Worm (Caenorhabditis elegans) whole organism, young adult: Measurements from ENCODE around the gene vha-1.

Experiments used
- B0336.3 ChIP-seq: fragments of 200-800 bp; sonication (Bioruptor generic); IDR thresholded peaks from 2 replicates; pipeline ENCODE4 v1.3.6; 2022; ENCODE audit warnings: missing genetic modification characterization, missing compliant biosample characterization
- C06A6.2 ChIP-seq: fragments of 200-800 bp; sonication (Bioruptor generic); conservative IDR thresholded peaks from 2 replicates; pipeline ENCODE4 v1.3.6; 2022; ENCODE audit warnings: missing genetic modification characterization, missing compliant biosample characterization
- C17E4.6 ChIP-seq: fragments of 200-800 bp; sonication (Bioruptor generic); IDR thresholded peaks from 2 replicates; pipeline ENCODE4 v1.3.6; 2022; ENCODE audit warnings: missing genetic modification reagents, missing genetic modification characterization, missing compliant biosample characterization
- D2030.7 ChIP-seq: fragments of 200-800 bp; sonication (Bioruptor generic); IDR thresholded peaks from 2 replicates; pipeline ENCODE4 v1.3.6; 2022; ENCODE audit warnings: missing genetic modification reagents, missing genetic modification characterization, missing compliant biosample characterization
- F33H1.4 ChIP-seq: fragments of 200-800 bp; sonication (Bioruptor generic); IDR thresholded peaks from 2 replicates; pipeline ENCODE4 v1.3.6; 2022; ENCODE audit warnings: missing genetic modification reagents, missing genetic modification characterization, missing compliant biosample characterization
- F57C9.4 ChIP-seq: sonication (generic microtip); optimal IDR thresholded peaks from 2 replicates; lab custom pipeline; 2017; ENCODE audit warnings: mild to moderate bottlenecking, missing genetic modification characterization, missing compliant biosample characterization
- T26A5.8 ChIP-seq: sonication (generic microtip); optimal IDR thresholded peaks from 2 replicates; lab custom pipeline; 2016; ENCODE audit warnings: missing genetic modification characterization, missing compliant biosample characterization
- Y53F4B.3 ChIP-seq: fragments of 200-800 bp; sonication (Bioruptor generic); IDR thresholded peaks from 2 replicates; pipeline ENCODE4 v1.3.6; 2022; ENCODE audit warnings: missing genetic modification reagents, missing genetic modification characterization, missing compliant biosample characterization
- Y53G8AR.9 ChIP-seq: fragments of 200-800 bp; sonication (Bioruptor generic); conservative IDR thresholded peaks from 2 replicates; pipeline ENCODE4 v1.3.6; 2022; ENCODE audit warnings: missing genetic modification reagents, missing genetic modification characterization, missing compliant biosample characterization
- Y56A3A.18 ChIP-seq: fragments of 200-800 bp; sonication (Bioruptor generic); IDR thresholded peaks from 2 replicates; pipeline ENCODE4 v1.3.6; 2022; ENCODE audit warnings: missing genetic modification reagents, missing genetic modification characterization, missing compliant biosample characterization
- Y95B8A.8 ChIP-seq: fragments of 200-800 bp; sonication (Bioruptor generic); IDR thresholded peaks from 2 replicates; pipeline ENCODE4 v1.3.6; 2022; ENCODE audit warnings: missing genetic modification reagents, missing genetic modification characterization, missing compliant biosample characterization
- akir-1 ChIP-seq: fragments of 200-800 bp; sonication (Bioruptor generic); optimal IDR thresholded peaks from 2 replicates; lab custom pipeline; 2018; ENCODE audit warnings: mild to moderate bottlenecking, missing genetic modification characterization, moderate library complexity, missing compliant biosample characterization
- ama-1 ChIP-seq, 3 experiments: fragments of 150-350 bp in 1 of 3; sonication (generic microtip) in 2 of 3; optimal IDR thresholded peaks; 2 replicates each; lab custom pipeline; 2014 to 2018; ENCODE audit warnings: missing biosample characterization in 2 of 3, missing genetic modification characterization in 2 of 3, missing genetic modification reagents in 2 of 3
- atf-7 ChIP-seq: sonication (generic microtip); optimal IDR thresholded peaks from 2 replicates; lab custom pipeline; 2017; ENCODE audit warnings: mild to moderate bottlenecking, missing genetic modification characterization, missing compliant biosample characterization
- attf-3 ChIP-seq: fragments of 200-800 bp; sonication (Bioruptor generic); conservative IDR thresholded peaks from 2 replicates; pipeline ENCODE4 v1.3.6; 2022; ENCODE audit warnings: missing genetic modification reagents, missing genetic modification characterization, missing compliant biosample characterization
- cebp-2 ChIP-seq: fragments of 200-800 bp; sonication (Bioruptor generic); IDR thresholded peaks from 2 replicates; pipeline ENCODE4 v1.3.6; 2022; ENCODE audit warnings: missing genetic modification characterization, missing compliant biosample characterization
- ceh-40 ChIP-seq: fragments of 200-800 bp; sonication (Bioruptor generic); IDR thresholded peaks from 2 replicates; pipeline ENCODE4 v1.3.6; 2022; ENCODE audit warnings: missing genetic modification characterization, missing compliant biosample characterization
- chd-7 ChIP-seq: sonication (generic microtip); optimal IDR thresholded peaks from 2 replicates; lab custom pipeline; 2016; ENCODE audit warnings: mild to moderate bottlenecking, missing genetic modification characterization, moderate library complexity, missing compliant biosample characterization
- die-1 ChIP-seq: sonication (generic microtip); optimal IDR thresholded peaks from 2 replicates; lab custom pipeline; 2016; ENCODE audit warnings: missing genotype, mild to moderate bottlenecking, missing genetic modification characterization, missing compliant biosample characterization
- dox-1 ChIP-seq: fragments of 200-800 bp; sonication (Bioruptor generic); IDR thresholded peaks from 2 replicates; pipeline ENCODE4 v1.3.6; 2022; ENCODE audit warnings: missing genetic modification reagents, missing genetic modification characterization, missing compliant biosample characterization
- dpff-1 ChIP-seq: sonication (generic microtip); optimal IDR thresholded peaks from 2 replicates; lab custom pipeline; 2017; ENCODE audit warnings: mild to moderate bottlenecking, missing genetic modification characterization, missing compliant biosample characterization
- efl-1 ChIP-seq: fragments of 150-350 bp; optimal IDR thresholded peaks from 2 replicates; lab custom pipeline; 2014; ENCODE audit warnings: missing biosample characterization, missing genetic modification reagents, missing genetic modification characterization
- egl-44 ChIP-seq: fragments of 200-800 bp; sonication (Bioruptor generic); IDR thresholded peaks from 2 replicates; pipeline ENCODE4 v1.3.6; 2022; ENCODE audit warnings: missing genetic modification reagents, missing genetic modification characterization, missing compliant biosample characterization
- ekl-4 ChIP-seq: fragments of 200-800 bp; sonication (Bioruptor generic); IDR thresholded peaks from 2 replicates; pipeline ENCODE4 v1.3.6; 2022; ENCODE audit warnings: missing genetic modification reagents, missing genetic modification characterization, missing compliant biosample characterization
- ets-4 ChIP-seq: fragments of 200-800 bp; sonication (Bioruptor generic); optimal IDR thresholded peaks from 2 replicates; lab custom pipeline; 2018; ENCODE audit warnings: mild to moderate bottlenecking, missing genetic modification characterization, missing compliant biosample characterization
- hlh-26 ChIP-seq: fragments of 200-800 bp; sonication (Bioruptor generic); conservative IDR thresholded peaks from 2 replicates; pipeline ENCODE4 v1.3.6; 2022; ENCODE audit warnings: missing genetic modification reagents, missing genetic modification characterization, missing compliant biosample characterization
- hrde-1 ChIP-seq: sonication (generic microtip); optimal IDR thresholded peaks from 2 replicates; lab custom pipeline; 2016; ENCODE audit warnings: missing genetic modification characterization, mild to moderate bottlenecking, missing compliant biosample characterization, moderate library complexity, missing genotype, missing genetic modification reagents, borderline replicate concordance
- hsf-1 ChIP-seq: fragments of 200-800 bp; sonication (Bioruptor generic); IDR thresholded peaks from 2 replicates; pipeline ENCODE4 v1.3.6; 2022; ENCODE audit warnings: missing genetic modification reagents, missing genetic modification characterization, missing compliant biosample characterization
- let-526 ChIP-seq: fragments of 200-800 bp; sonication (Bioruptor generic); IDR thresholded peaks from 2 replicates; pipeline ENCODE4 v1.3.6; 2022; ENCODE audit warnings: missing genetic modification reagents, missing genetic modification characterization, missing compliant biosample characterization
- let-607 ChIP-seq, 2 experiments: fragments of 200-800 bp in 1 of 2; sonication (Bioruptor generic) in 1 of 2; sonication (generic microtip) in 1 of 2; optimal IDR thresholded peaks; 2 replicates each; lab custom pipeline; 2016 to 2018; ENCODE audit warnings: mild to moderate bottlenecking in 2 of 2, missing compliant biosample characterization in 2 of 2, missing genetic modification characterization in 2 of 2, moderate library complexity in 2 of 2, missing genotype in 1 of 2
- lin-26 ChIP-seq: fragments of 200-800 bp; sonication (Bioruptor generic); IDR thresholded peaks from 2 replicates; pipeline ENCODE4 v1.3.6; 2022; ENCODE audit warnings: missing genetic modification reagents, missing genetic modification characterization, missing compliant biosample characterization
- lin-40 ChIP-seq: sonication (generic microtip); optimal IDR thresholded peaks from 2 replicates; lab custom pipeline; 2016; ENCODE audit warnings: missing genetic modification characterization, mild to moderate bottlenecking, missing compliant biosample characterization, missing genotype, missing genetic modification reagents
- lin-54 ChIP-seq: fragments of 200-800 bp; sonication (Bioruptor generic); optimal IDR thresholded peaks from 2 replicates; lab custom pipeline; 2018; ENCODE audit warnings: mild to moderate bottlenecking, missing genetic modification characterization, missing compliant biosample characterization
- lsy-27 ChIP-seq: sonication (generic microtip); optimal IDR thresholded peaks from 2 replicates; lab custom pipeline; 2017; ENCODE audit warnings: missing genetic modification characterization, mild to moderate bottlenecking, missing compliant biosample characterization, antibody characterized with exemption, missing genotype, borderline replicate concordance; ENCODE audit not compliant: insufficient read depth
- madf-10 ChIP-seq: sonication (generic microtip); optimal IDR thresholded peaks from 2 replicates; lab custom pipeline; 2016; ENCODE audit warnings: mild to moderate bottlenecking, missing genetic modification characterization, missing compliant biosample characterization
- nfya-2 ChIP-seq: fragments of 200-800 bp; sonication (Bioruptor generic); IDR thresholded peaks from 2 replicates; pipeline ENCODE4 v1.3.6; 2022; ENCODE audit warnings: missing genetic modification reagents, missing genetic modification characterization, missing compliant biosample characterization
- nhr-80 ChIP-seq: sonication (generic microtip); optimal IDR thresholded peaks from 2 replicates; lab custom pipeline; 2016; ENCODE audit warnings: missing genetic modification characterization, missing compliant biosample characterization
- nhr-90 ChIP-seq: sonication (generic microtip); optimal IDR thresholded peaks from 2 replicates; lab custom pipeline; 2016; ENCODE audit warnings: missing genotype, mild to moderate bottlenecking, missing genetic modification characterization, missing compliant biosample characterization
- repo-1 ChIP-seq: sonication (generic microtip); optimal IDR thresholded peaks from 2 replicates; lab custom pipeline; 2017; ENCODE audit warnings: mild to moderate bottlenecking, missing genetic modification characterization, missing compliant biosample characterization
- sdz-38 ChIP-seq: sonication (generic microtip); optimal IDR thresholded peaks from 2 replicates; lab custom pipeline; 2016; ENCODE audit warnings: missing genotype, missing genetic modification characterization, missing compliant biosample characterization
- snpc-1.3 ChIP-seq: sonication (generic microtip); optimal IDR thresholded peaks from 2 replicates; lab custom pipeline; 2017; ENCODE audit warnings: missing genetic modification characterization, mild to moderate bottlenecking, missing compliant biosample characterization, antibody characterized with exemption, moderate library complexity, missing genotype, missing genetic modification reagents; ENCODE audit not compliant: insufficient read depth
- snpc-4 ChIP-seq, 5 experiments: fragments of 150-350 bp in 1 of 5; sonication (generic microtip) in 4 of 5; optimal IDR thresholded peaks; 2 replicates each; lab custom pipeline; 2014 to 2018; ENCODE audit warnings: missing genetic modification characterization in 5 of 5, missing biosample characterization in 3 of 5, antibody characterized with exemption in 2 of 5, mild to moderate bottlenecking in 2 of 5, missing compliant biosample characterization in 2 of 5, missing genotype in 2 of 5, moderate library complexity in 2 of 5, missing genetic modification reagents in 1 of 5
- tbx-9 ChIP-seq: sonication (generic microtip); optimal IDR thresholded peaks from 2 replicates; lab custom pipeline; 2016; ENCODE audit warnings: borderline replicate concordance, missing genetic modification characterization, inconsistent platforms, missing compliant biosample characterization
- tlf-1 ChIP-seq: fragments of 200-800 bp; sonication (Bioruptor generic); optimal IDR thresholded peaks from 2 replicates; lab custom pipeline; 2018; ENCODE audit warnings: mild to moderate bottlenecking, missing genetic modification characterization, missing compliant biosample characterization
- zfh-2 ChIP-seq: fragments of 200-800 bp; sonication (Bioruptor generic); conservative IDR thresholded peaks from 2 replicates; pipeline ENCODE4 v1.3.6; 2022; ENCODE audit warnings: missing genetic modification reagents, missing genetic modification characterization, missing compliant biosample characterization
- ztf-26 ChIP-seq: sonication (generic microtip); optimal IDR thresholded peaks from 2 replicates; lab custom pipeline; 2017; ENCODE audit warnings: missing genetic modification characterization, missing compliant biosample characterization
- ztf-6 ChIP-seq: fragments of 200-800 bp; sonication (Bioruptor generic); IDR thresholded peaks from 2 replicates; pipeline ENCODE4 v1.3.6; 2022; ENCODE audit warnings: missing genetic modification reagents, missing genetic modification characterization, missing compliant biosample characterization

Gene vha-1

DNA sequence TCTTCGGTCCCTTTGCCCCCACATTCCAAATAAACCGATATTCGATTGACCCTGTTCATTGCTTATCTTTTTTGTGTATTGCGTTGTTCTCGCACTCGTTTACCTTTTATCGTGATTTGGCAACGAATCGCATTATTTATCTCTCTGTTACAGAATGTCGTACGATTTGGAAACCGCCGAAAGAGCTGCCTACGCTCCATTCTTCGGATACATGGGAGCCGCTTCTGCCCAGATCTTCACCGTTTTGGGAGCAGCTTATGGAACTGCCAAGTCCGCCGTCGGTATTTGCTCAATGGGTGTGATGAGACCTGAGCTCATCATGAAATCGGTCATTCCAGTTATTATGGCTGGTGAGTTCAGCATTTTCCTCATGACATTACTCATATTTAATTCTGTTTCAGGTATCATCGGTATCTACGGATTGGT lies 970 bp downstream of the vha-1 start, which contains the start of gene vha-2 (continued):
- TF ChIP-seq let-607 (tag; optimal IDR thresholded peaks at IDR 0.05; lab: Kevin White, UChicago) = peak in 1 of 2 experiments; percentile 30
- no peak for TF ChIP-seq ztf-6 (GFP tag; lab: Robert Waterston, UW)
- TF ChIP-seq lsy-27 (tag; lab: Kevin White, UChicago) = no peak
- peak; percentile 23 for TF ChIP-seq madf-10
- TF ChIP-seq hsf-1 = peak; percentile 76
- peak; percentile 23 for TF ChIP-seq ztf-26 (tag; lab: Kevin White, UChicago)
- peak; percentile 80 for TF ChIP-seq Y53G8AR.9 (GFP tag; lab: Robert Waterston, UW)
- TF ChIP-seq chd-7 (tag; lab: Kevin White, UChicago) = peak; percentile 58
- peak; percentile 66 for TF ChIP-seq ets-4 (GFP tag; lab: Kevin White, UChicago)
- TF ChIP-seq D2030.7 (GFP tag; lab: Robert Waterston, UW) = peak; percentile 10; the same call in 1 of the 2 replicates
- peak; percentile 25; the same call in 1 of the 2 replicates for TF ChIP-seq nfya-2 (GFP tag; lab: Robert Waterston, UW)
- TF ChIP-seq ama-1 (optimal IDR thresholded peaks at IDR 0.05; lab: Kevin White, UChicago) = no peak
- TF ChIP-seq ama-1 (GFP tag; optimal IDR thresholded peaks at IDR 0.05; lab: Kevin White, UChicago) = peak in 1 of 2 experiments; percentile 10
- no peak for TF ChIP-seq snpc-1.3 (tag; lab: Kevin White, UChicago)
- TF ChIP-seq hlh-26 (GFP tag; lab: Robert Waterston, UW) = no peak
- peak; percentile 11 for TF ChIP-seq dpff-1 (tag; lab: Kevin White, UChicago)
- TF ChIP-seq die-1 (tag; lab: Kevin White, UChicago) = peak; percentile 62
- peak; percentile 30; the same call in 1 of the 2 replicates for TF ChIP-seq zfh-2 (GFP tag; lab: Robert Waterston, UW)
- TF ChIP-seq repo-1 (tag; lab: Kevin White, UChicago) = peak; percentile 62
- 0 out of 2 replicates have a peak, but pooled peaks have one; percentile 9 for TF ChIP-seq Y56A3A.18 (GFP tag; lab: Robert Waterston, UW)
- peak; percentile 3 for TF ChIP-seq lin-54 (GFP tag; lab: Kevin White, UChicago)
- TF ChIP-seq Y95B8A.8 (GFP tag; lab: Robert Waterston, UW) = peak; percentile 54; the same call in 1 of the 2 replicates
- peak; percentile 22; the same call in 1 of the 2 replicates for TF ChIP-seq C17E4.6 (GFP tag; lab: Robert Waterston, UW)
- TF ChIP-seq lin-40 (tag; lab: Kevin White, UChicago) = no peak
- TF ChIP-seq C06A6.2 (GFP tag; lab: Robert Waterston, UW) = no peak
- TF ChIP-seq ekl-4 = peak; percentile 80
- no peak; the same call in 1 of the 2 replicates for TF ChIP-seq F33H1.4
- peak; percentile 30 for TF ChIP-seq akir-1 (GFP tag; lab: Kevin White, UChicago)
- TF ChIP-seq B0336.3 (GFP tag; lab: Robert Waterston, UW) = peak; percentile 92
- peak; percentile 76 for TF ChIP-seq tlf-1
- TF ChIP-seq cebp-2 (GFP tag; lab: Robert Waterston, UW) = no peak
- TF ChIP-seq let-526 (GFP tag; lab: Robert Waterston, UW) = no peak
- no peak for TF ChIP-seq F57C9.4 (tag; lab: Kevin White, UChicago)
- peak; percentile 79 for TF ChIP-seq hrde-1 (tag; lab: Kevin White, UChicago)
- no peak for TF ChIP-seq attf-3 (GFP tag; lab: Robert Waterston, UW)
- TF ChIP-seq T26A5.8 (tag; lab: Kevin White, UChicago) = peak; percentile 30
- TF ChIP-seq dox-1 (GFP tag; lab: Robert Waterston, UW) = peak; percentile 31
- TF ChIP-seq lin-26 (GFP tag; lab: Robert Waterston, UW) = no peak
- TF ChIP-seq Y53F4B.3 = no peak
- peak; percentile 53; the same call in 1 of the 2 replicates for TF ChIP-seq egl-44
- TF ChIP-seq tbx-9 (tag; lab: Kevin White, UChicago) = no peak
- no peak for TF ChIP-seq efl-1 (GFP tag; lab: Kevin White, UChicago)
- TF ChIP-seq sdz-38 = no peak
- TF ChIP-seq snpc-4 (GFP tag; optimal IDR thresholded peaks at IDR 0.05; lab: Kevin White, UChicago) = no peak
- TF ChIP-seq snpc-4 (tag; optimal IDR thresholded peaks at IDR 0.05; lab: Kevin White, UChicago) = peak in 1 of 4 experiments; percentile 29
- peak; percentile 40 for TF ChIP-seq atf-7 (tag; lab: Kevin White, UChicago)
- 0 out of 2 replicates have a peak, but pooled peaks have one; percentile 8 for TF ChIP-seq ceh-40
- TF ChIP-seq nhr-90 (tag; lab: Kevin White, UChicago) = peak; percentile 43
- TF ChIP-seq nhr-80 (tag; lab: Kevin White, UChicago) = no peak
